Fruit fly (Drosophila melanogaster) whole organism, prepupa: ENCODE results near the gene CG42682.

ENCODE experiments used
- CG32006 ChIP-seq: fragments of 200-800 bp; sonication (Bioruptor generic); optimal IDR thresholded peaks from 3 replicates; lab custom pipeline; 2017; ENCODE audit warnings: missing biosample characterization, mild to moderate bottlenecking, missing genetic modification characterization
- CG9139 ChIP-seq: fragments of 200-800 bp; sonication (Bioruptor generic); optimal IDR thresholded peaks from 3 replicates; lab custom pipeline; 2017; ENCODE audit warnings: missing biosample characterization, mild to moderate bottlenecking, missing genetic modification characterization
- Gug ChIP-seq: fragments of 200-800 bp; sonication (Bioruptor generic); IDR thresholded peaks from 2 replicates; pipeline ENCODE4 v1.3.6; 2022; ENCODE audit warnings: missing biosample characterization, missing genetic modification characterization
- Lpt ChIP-seq: fragments of 200-800 bp; sonication (Bioruptor generic); optimal IDR thresholded peaks from 3 replicates; lab custom pipeline; 2016; ENCODE audit warnings: missing biosample characterization, missing genetic modification characterization
- Met ChIP-seq: fragments of 200-800 bp; sonication (Bioruptor generic); optimal IDR thresholded peaks from 3 replicates; lab custom pipeline; 2016; ENCODE audit warnings: missing biosample characterization, missing genetic modification characterization
- acj6 ChIP-seq: fragments of 200-800 bp; sonication (Bioruptor generic); optimal IDR thresholded peaks from 3 replicates; lab custom pipeline; 2016; ENCODE audit warnings: missing biosample characterization, missing genetic modification characterization
- eg ChIP-seq: fragments of 200-800 bp; sonication (Bioruptor generic); IDR thresholded peaks from 3 replicates; pipeline ENCODE4 v1.3.6; 2022; ENCODE audit warnings: missing biosample characterization, missing genetic modification characterization
- lz ChIP-seq: fragments of 200-800 bp; sonication (Bioruptor generic); optimal IDR thresholded peaks from 3 replicates; lab custom pipeline; 2016; ENCODE audit warnings: missing biosample characterization, missing genetic modification characterization
- pdm3 ChIP-seq: fragments of 200-800 bp; sonication (Bioruptor generic); optimal IDR thresholded peaks from 3 replicates; lab custom pipeline; 2016; ENCODE audit warnings: missing biosample characterization, missing genetic modification characterization

DNA sequence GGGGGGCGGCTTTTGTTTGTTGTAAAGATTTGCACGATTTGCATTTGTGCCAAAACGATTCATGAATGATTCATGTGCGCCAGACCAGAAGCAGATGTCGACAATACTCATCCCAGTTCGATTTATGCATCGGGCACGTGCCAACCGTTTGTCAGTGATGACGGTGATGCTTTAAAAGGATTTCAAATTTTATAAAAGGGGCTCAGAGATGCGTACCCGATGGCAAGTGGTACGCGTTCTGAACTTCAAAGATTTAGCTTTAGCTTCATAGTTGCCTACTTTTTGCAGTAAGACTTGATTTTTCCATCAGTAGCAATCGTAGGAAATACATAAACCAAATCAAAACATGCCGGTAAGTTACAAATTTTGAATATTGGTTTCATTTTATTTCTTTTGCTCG is 31.7 kb upstream of the CG42682 start, which contains the start of gene CG33309:
- TF ChIP-seq lz (no peak), CG32006 (GFP tag; lab: Kevin White, UChicago) (no peak), eg (GFP tag; lab: Robert Waterston, UW) (no peak), acj6 (GFP tag; lab: Kevin White, UChicago) (no peak), Gug (GFP tag; lab: Robert Waterston, UW) (no peak), Met (GFP tag; lab: Kevin White, UChicago) (no peak), Lpt (no peak), pdm3 (no peak), CG9139 (GFP tag; lab: Kevin White, UChicago) (no peak)
